Worm (Caenorhabditis elegans): ENCODE measurements around the gene aexr-3.

DNA sequence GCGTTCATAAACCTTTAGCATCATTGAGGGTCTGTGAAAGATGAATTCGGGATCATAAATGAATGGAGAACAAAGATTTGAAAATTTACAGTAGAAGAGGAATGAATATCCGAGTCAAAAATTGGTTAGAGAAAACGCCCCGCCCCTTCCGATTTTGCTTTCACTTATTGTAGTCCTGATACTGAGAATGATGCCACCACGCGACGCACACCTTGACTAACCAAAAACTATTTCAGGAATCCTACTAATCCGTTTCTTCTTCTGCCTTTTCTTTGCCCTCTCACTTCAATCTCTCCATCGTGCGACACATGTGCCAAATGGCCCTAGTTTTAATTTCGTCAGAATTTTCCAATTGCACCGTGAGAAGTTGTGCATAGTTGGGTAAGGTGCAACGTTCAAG, 2.5 kb upstream of the aexr-3 start:
- TF ChIP-seq pha-4 (tag; optimal IDR thresholded peaks at IDR 0.05) (no peak), mab-5 (tag; optimal IDR thresholded peaks at IDR 0.05) (no peak), ces-1 (GFP tag; optimal IDR thresholded peaks at IDR 0.05) (no peak), ztf-11 (tag; optimal IDR thresholded peaks at IDR 0.05) (no peak), nhr-76 (tag; optimal IDR thresholded peaks at IDR 0.05) (no peak), unc-62 (GFP tag; optimal IDR thresholded peaks at IDR 0.05) (no peak), nhr-28 (tag; optimal IDR thresholded peaks at IDR 0.05) (no peak), ham-2 (GFP tag; optimal IDR thresholded peaks at IDR 0.05) (no peak), nhr-12 (tag; optimal IDR thresholded peaks at IDR 0.05) (no peak), flh-1 (GFP tag; optimal IDR thresholded peaks at IDR 0.05) (no peak)
